Worm (Caenorhabditis elegans) whole organism, L4 larva: ENCODE measurements around the gene arp-11.

Experiments
- aha-1 ChIP-seq: fragments of 150-350 bp; peaks from one replicate; lab custom pipeline; 2014; ENCODE audit warnings: missing biosample characterization, missing genetic modification characterization
- ama-1 ChIP-seq: fragments of 150-350 bp; optimal IDR thresholded peaks from 2 replicates; lab custom pipeline; 2014; ENCODE audit warnings: inconsistent platforms, mixed read lengths

- TF ChIP-seq ama-1 (lab: Kevin White, UChicago) (no peak), aha-1 (tag; lab: Kevin White, UChicago) (no peak)
Measured at ce11 chrIV:7943272-7943671, 41.2 kb upstream of the arp-11 start.
